1 worm cellular context compared by ENCODE assay signal in genomic region chrX:16143853-16144252, ce11.
TF ChIP-seq lines count a peak whose summit lies in the region.

No protein-coding gene starts in this region.

TF ChIP-seq in whole organism, L1 larva, 84 proteins besides CTCF, POLR2A, EP300 and RAD21 (continued from another document):
- TF ChIP-seq snu-23 (GFP tag; optimal IDR thresholded peaks at IDR 0.05; lab: Kevin White, UChicago), result peak; percentile 24
